Worm (Caenorhabditis elegans) whole organism, young adult: ENCODE data around the gene hsp-12.3.

Source experiments
- B0019.2 ChIP-seq: fragments of 200-800 bp; sonication (Bioruptor generic); conservative IDR thresholded peaks from 2 replicates; pipeline ENCODE4 v1.3.6; 2022; ENCODE audit warnings: missing genetic modification reagents, missing genetic modification characterization, missing compliant biosample characterization
- B0035.1 ChIP-seq: sonication (generic microtip); optimal IDR thresholded peaks from 2 replicates; lab custom pipeline; 2016; ENCODE audit warnings: missing genetic modification characterization, mild to moderate bottlenecking, missing compliant biosample characterization, missing genotype, missing genetic modification reagents
- D2030.7 ChIP-seq: fragments of 200-800 bp; sonication (Bioruptor generic); IDR thresholded peaks from 2 replicates; pipeline ENCODE4 v1.3.6; 2022; ENCODE audit warnings: missing genetic modification reagents, missing genetic modification characterization, missing compliant biosample characterization
- F10E7.11 ChIP-seq: sonication (generic microtip); optimal IDR thresholded peaks from 2 replicates; lab custom pipeline; 2017; ENCODE audit warnings: mild to moderate bottlenecking, missing genetic modification characterization, moderate library complexity, missing compliant biosample characterization
- F37B4.10 ChIP-seq: fragments of 200-800 bp; sonication (Bioruptor generic); IDR thresholded peaks from 2 replicates; pipeline ENCODE4 v1.3.6; 2022; ENCODE audit warnings: missing genetic modification characterization, missing compliant biosample characterization
- F52B5.7 ChIP-seq: sonication (generic microtip); optimal IDR thresholded peaks from 2 replicates; lab custom pipeline; 2016; ENCODE audit warnings: mild to moderate bottlenecking, missing genetic modification characterization, missing compliant biosample characterization
- K11D2.4 ChIP-seq: fragments of 200-800 bp; sonication (Bioruptor generic); IDR thresholded peaks from 2 replicates; pipeline ENCODE4 v1.3.6; 2022; ENCODE audit warnings: missing genetic modification reagents, missing genetic modification characterization, missing compliant biosample characterization
- Y56A3A.18 ChIP-seq: fragments of 200-800 bp; sonication (Bioruptor generic); IDR thresholded peaks from 2 replicates; pipeline ENCODE4 v1.3.6; 2022; ENCODE audit warnings: missing genetic modification reagents, missing genetic modification characterization, missing compliant biosample characterization
- atf-7 ChIP-seq: sonication (generic microtip); optimal IDR thresholded peaks from 2 replicates; lab custom pipeline; 2017; ENCODE audit warnings: mild to moderate bottlenecking, missing genetic modification characterization, missing compliant biosample characterization
- attf-5 ChIP-seq: fragments of 200-800 bp; sonication (Bioruptor generic); optimal IDR thresholded peaks from 2 replicates; lab custom pipeline; 2018; ENCODE audit warnings: mild to moderate bottlenecking, missing genetic modification characterization, missing compliant biosample characterization
- bed-2 ChIP-seq: fragments of 200-800 bp; sonication (Bioruptor generic); IDR thresholded peaks from 2 replicates; pipeline ENCODE4 v1.3.6; 2022; ENCODE audit warnings: missing genetic modification reagents, missing genetic modification characterization, missing compliant biosample characterization
- dpff-1 ChIP-seq: sonication (generic microtip); optimal IDR thresholded peaks from 2 replicates; lab custom pipeline; 2017; ENCODE audit warnings: mild to moderate bottlenecking, missing genetic modification characterization, missing compliant biosample characterization
- dpl-1 ChIP-seq: fragments of 150-350 bp; optimal IDR thresholded peaks from 2 replicates; lab custom pipeline; 2014; ENCODE audit warnings: missing biosample characterization, missing genetic modification reagents, missing genetic modification characterization
- efl-1 ChIP-seq: fragments of 150-350 bp; optimal IDR thresholded peaks from 2 replicates; lab custom pipeline; 2014; ENCODE audit warnings: missing biosample characterization, missing genetic modification reagents, missing genetic modification characterization
- hsf-1 ChIP-seq: fragments of 200-800 bp; sonication (Bioruptor generic); IDR thresholded peaks from 2 replicates; pipeline ENCODE4 v1.3.6; 2022; ENCODE audit warnings: missing genetic modification reagents, missing genetic modification characterization, missing compliant biosample characterization
- let-526 ChIP-seq: fragments of 200-800 bp; sonication (Bioruptor generic); IDR thresholded peaks from 2 replicates; pipeline ENCODE4 v1.3.6; 2022; ENCODE audit warnings: missing genetic modification reagents, missing genetic modification characterization, missing compliant biosample characterization
- lin-35 ChIP-seq, 3 experiments: fragments of 150-350 bp in 2 of 3; sonication (generic microtip) in 1 of 3; optimal IDR thresholded peaks; 2 replicates each; lab custom pipeline; 2014 to 2018; ENCODE audit warnings: missing biosample characterization in 3 of 3, missing genetic modification characterization in 3 of 3, missing genetic modification reagents in 3 of 3
- lin-54 ChIP-seq: fragments of 200-800 bp; sonication (Bioruptor generic); optimal IDR thresholded peaks from 2 replicates; lab custom pipeline; 2018; ENCODE audit warnings: mild to moderate bottlenecking, missing genetic modification characterization, missing compliant biosample characterization
- madf-10 ChIP-seq: sonication (generic microtip); optimal IDR thresholded peaks from 2 replicates; lab custom pipeline; 2016; ENCODE audit warnings: mild to moderate bottlenecking, missing genetic modification characterization, missing compliant biosample characterization
- madf-3 ChIP-seq: fragments of 200-800 bp; sonication (Bioruptor generic); IDR thresholded peaks from 2 replicates; pipeline ENCODE4 v1.3.6; 2022; ENCODE audit warnings: missing genetic modification reagents, missing genetic modification characterization, missing compliant biosample characterization
- mcd-1 ChIP-seq: fragments of 200-800 bp; sonication (Bioruptor generic); IDR thresholded peaks from 2 replicates; pipeline ENCODE4 v1.3.6; 2022; ENCODE audit warnings: missing genetic modification reagents, missing genetic modification characterization, missing compliant biosample characterization
- mes-4 ChIP-seq: sonication (generic microtip); optimal IDR thresholded peaks from 2 replicates; lab custom pipeline; 2016; ENCODE audit warnings: missing genotype, missing genetic modification characterization, missing compliant biosample characterization
- nhr-120 ChIP-seq: fragments of 200-800 bp; sonication (Bioruptor generic); IDR thresholded peaks from 2 replicates; pipeline ENCODE4 v1.3.6; 2022; ENCODE audit warnings: missing genetic modification characterization, missing compliant biosample characterization
- nhr-179 ChIP-seq: sonication (generic microtip); optimal IDR thresholded peaks from 2 replicates; lab custom pipeline; 2016; ENCODE audit warnings: mild to moderate bottlenecking, missing genetic modification characterization, missing compliant biosample characterization
- nhr-80 ChIP-seq: sonication (generic microtip); optimal IDR thresholded peaks from 2 replicates; lab custom pipeline; 2016; ENCODE audit warnings: missing genetic modification characterization, missing compliant biosample characterization
- nhr-90 ChIP-seq: sonication (generic microtip); optimal IDR thresholded peaks from 2 replicates; lab custom pipeline; 2016; ENCODE audit warnings: missing genotype, mild to moderate bottlenecking, missing genetic modification characterization, missing compliant biosample characterization
- sdz-38 ChIP-seq: sonication (generic microtip); optimal IDR thresholded peaks from 2 replicates; lab custom pipeline; 2016; ENCODE audit warnings: missing genotype, missing genetic modification characterization, missing compliant biosample characterization
- unc-62 ChIP-seq: fragments of 150-350 bp; optimal IDR thresholded peaks from 2 replicates; lab custom pipeline; 2014; ENCODE audit warnings: missing biosample characterization, missing genetic modification reagents, missing genetic modification characterization
- xnd-1 ChIP-seq: sonication (generic microtip); optimal IDR thresholded peaks from 2 replicates; lab custom pipeline; 2016; ENCODE audit warnings: missing genotype, missing genetic modification reagents, missing genetic modification characterization, missing compliant biosample characterization
- zfh-2 ChIP-seq: fragments of 200-800 bp; sonication (Bioruptor generic); conservative IDR thresholded peaks from 2 replicates; pipeline ENCODE4 v1.3.6; 2022; ENCODE audit warnings: missing genetic modification reagents, missing genetic modification characterization, missing compliant biosample characterization
- zim-3 ChIP-seq: sonication (generic microtip); optimal IDR thresholded peaks from 2 replicates; lab custom pipeline; 2017; ENCODE audit warnings: mild to moderate bottlenecking, missing genetic modification characterization, moderate library complexity, missing compliant biosample characterization
- ztf-3 ChIP-seq: fragments of 200-800 bp; sonication (Bioruptor generic); optimal IDR thresholded peaks from 2 replicates; lab custom pipeline; 2018; ENCODE audit warnings: mild to moderate bottlenecking, missing genetic modification characterization, missing compliant biosample characterization

hsp-12.3 gene

ce11 chrIV:9408004-9408403 is 37.3 kb downstream of the hsp-12.3 start, which contains the start of gene F56D5.5 (continued):
- no peak for TF ChIP-seq F37B4.10 (GFP tag; lab: Robert Waterston, UW)
- no peak for TF ChIP-seq sdz-38 (tag; lab: Kevin White, UChicago)
- no peak for TF ChIP-seq ztf-3 (GFP tag; lab: Kevin White, UChicago)

ce11 chrIV:9403761-9404420 is 41.4 kb downstream of the hsp-12.3 start:
- TF ChIP-seq madf-10 (tag; lab: Kevin White, UChicago) (no peak), nhr-90 (tag; lab: Kevin White, UChicago) (no peak), Y56A3A.18 (GFP tag; lab: Robert Waterston, UW) (0 out of 2 replicates have a peak, but pooled peaks have one; percentile 19), efl-1 (GFP tag; lab: Kevin White, UChicago) (peak; percentile 60), unc-62 (no peak), dpl-1 (peak; percentile 29), mes-4 (no peak), bed-2 (GFP tag; lab: Robert Waterston, UW) (no peak), madf-3 (GFP tag; lab: Robert Waterston, UW) (no peak), lin-35 (GFP tag; optimal IDR thresholded peaks at IDR 0.05; lab: Kevin White, UChicago) (peak in 1 of 3 experiments; percentile 64), D2030.7 (GFP tag; lab: Robert Waterston, UW) (no peak), nhr-179 (tag; lab: Kevin White, UChicago) (no peak), K11D2.4 (GFP tag; lab: Robert Waterston, UW) (0 out of 2 replicates have a peak, but pooled peaks have one; percentile 10), lin-54 (GFP tag; lab: Kevin White, UChicago) (peak; percentile 84), zfh-2 (GFP tag; lab: Robert Waterston, UW) (peak; percentile 58; the same call in 1 of the 2 replicates), nhr-120 (GFP tag; lab: Robert Waterston, UW) (no peak), mcd-1 (GFP tag; lab: Robert Waterston, UW) (peak; percentile 96)
- TF ChIP-seq, all 124 proteins: peak for 8

ce11 chrIV:9401715-9402114 is 43.6 kb downstream of the hsp-12.3 start, which contains the start of gene F56D5.6:
F56D5.6 (plus strand) TSS chrIV:9401922.
- TF ChIP-seq B0019.2 (GFP tag; lab: Robert Waterston, UW) (no peak), atf-7 (tag; lab: Kevin White, UChicago) (no peak), zim-3 (tag; lab: Kevin White, UChicago) (no peak), xnd-1 (tag; lab: Kevin White, UChicago) (no peak), nhr-80 (tag; lab: Kevin White, UChicago) (peak; percentile 66)

ce11 chrIV:9398512-9398911 is 46.8 kb downstream of the hsp-12.3 start, which contains the start of gene F56D5.2:
F56D5.2 (minus strand) TSS chrIV:9398612.
- no peak for TF ChIP-seq attf-5 (GFP tag; lab: Kevin White, UChicago)
- no peak for TF ChIP-seq F10E7.11 (tag; lab: Kevin White, UChicago)
- no peak for TF ChIP-seq F52B5.7 (tag; lab: Kevin White, UChicago)
- TF ChIP-seq bed-2 (GFP tag; lab: Robert Waterston, UW) = no peak

- TF ChIP-seq hsf-1 (no peak), let-526 (GFP tag; lab: Robert Waterston, UW) (no peak), dpff-1 (no peak), B0035.1 (tag; lab: Kevin White, UChicago) (no peak), atf-7 (tag; lab: Kevin White, UChicago) (no peak), zfh-2 (GFP tag; lab: Robert Waterston, UW) (no peak), nhr-90 (tag; lab: Kevin White, UChicago) (no peak), lin-35 (GFP tag; optimal IDR thresholded peaks at IDR 0.05; lab: Kevin White, UChicago) (no peak)
Observed at ce11 chrIV:9397278-9397677, 48.0 kb downstream of the hsp-12.3 start, which contains the start of gene F56D5.3. F56D5.3 (plus strand) TSS chrIV:9397578.
